Fruit fly (Drosophila melanogaster) whole organism, wandering third instar larva: ENCODE measurements around the gene CG15306.

Experiments
- Abd-B ChIP-seq: fragments of >200 bp; optimal IDR thresholded peaks from 2 replicates; lab custom pipeline; 2017; ENCODE audit warnings: missing biosample characterization, missing genetic modification characterization
- CG32264 ChIP-seq: fragments of 200-800 bp; sonication (Bioruptor generic); optimal IDR thresholded peaks from 2 replicates; lab custom pipeline; 2016; ENCODE audit warnings: missing biosample characterization, missing genetic modification characterization
- CG9705 ChIP-seq: fragments of 200-800 bp; sonication (Bioruptor generic); optimal IDR thresholded peaks from 2 replicates; lab custom pipeline; 2018; ENCODE audit warnings: missing biosample characterization, mild to moderate bottlenecking, missing genetic modification characterization
- Dfd ChIP-seq: fragments of >200 bp; optimal IDR thresholded peaks from 2 replicates; lab custom pipeline; 2017; ENCODE audit warnings: missing biosample characterization, missing genetic modification characterization
- Dif ChIP-seq: fragments of 200-275, 200-300 bp; sonication (Bioruptor generic); optimal IDR thresholded peaks from 2 replicates; lab custom pipeline; 2018; ENCODE audit warnings: missing biosample characterization, missing genetic modification characterization; ENCODE audit not compliant: partially characterized antibody
- Hnf4 ChIP-seq: fragments of 200-800 bp; sonication (Bioruptor generic); optimal IDR thresholded peaks from 2 replicates; lab custom pipeline; 2016; ENCODE audit warnings: missing biosample characterization, mild to moderate bottlenecking, missing genetic modification characterization
- Hr83 ChIP-seq: fragments of 200-300 bp; sonication (Bioruptor generic); optimal IDR thresholded peaks from 2 replicates; lab custom pipeline; 2016; ENCODE audit warnings: missing biosample characterization, mild to moderate bottlenecking, missing genetic modification characterization, moderate library complexity; ENCODE audit not compliant: poor library complexity, severe bottlenecking
- Jra ChIP-seq: sonication (Bioruptor generic); optimal IDR thresholded peaks from 2 replicates; lab custom pipeline; 2016; ENCODE audit warnings: missing biosample characterization, missing genetic modification characterization
- Mio ChIP-seq: sonication (Bioruptor generic); optimal IDR thresholded peaks from 2 replicates; lab custom pipeline; 2016; ENCODE audit warnings: missing biosample characterization, missing genetic modification characterization
- Myc ChIP-seq: fragments of >200 bp; optimal IDR thresholded peaks from 2 replicates; lab custom pipeline; 2017
- Rel ChIP-seq, 2 experiments: fragments of 200-800 bp; sonication (Bioruptor generic) in 1 of 2; optimal IDR thresholded peaks; 2 replicates in 1 of 2; 3 replicates in 1 of 2; lab custom pipeline; 2016 to 2019; ENCODE audit warnings: mild to moderate bottlenecking in 2 of 2, missing biosample characterization in 2 of 2, missing genetic modification characterization in 2 of 2, moderate library complexity in 1 of 2
- br ChIP-seq: fragments of 200-800 bp; sonication (Bioruptor generic); optimal IDR thresholded peaks from 2 replicates; lab custom pipeline; 2016; ENCODE audit warnings: missing biosample characterization, missing genetic modification characterization
- dl ChIP-seq, 2 experiments: fragments of 175-275, 200-275 bp in 1 of 2; fragments of 200-275 bp in 1 of 2; sonication (Bioruptor generic); optimal IDR thresholded peaks; lab custom pipeline; 2018; ENCODE audit warnings: mild to moderate bottlenecking in 2 of 2, missing biosample characterization in 2 of 2, missing genetic modification characterization in 2 of 2, moderate library complexity in 2 of 2; ENCODE audit not compliant: partially characterized antibody in 2 of 2, insufficient read depth in 1 of 2
- dmrt93B ChIP-seq: fragments of 200-800 bp; sonication (Bioruptor generic); optimal IDR thresholded peaks from 2 replicates; lab custom pipeline; 2018; ENCODE audit warnings: missing biosample characterization, mild to moderate bottlenecking, missing genetic modification characterization
- dsf ChIP-seq: sonication (Bioruptor generic); optimal IDR thresholded peaks from 2 replicates; lab custom pipeline; 2016; ENCODE audit warnings: missing biosample characterization, missing genetic modification characterization, borderline replicate concordance
- foxo ChIP-seq, 2 experiments: fragments of 200-800 bp; sonication (Bioruptor generic); optimal IDR thresholded peaks; 2 replicates in 1 of 2; 3 replicates in 1 of 2; lab custom pipeline; 2016 to 2017; ENCODE audit warnings: missing biosample characterization in 2 of 2, missing genetic modification characterization in 2 of 2
- h ChIP-seq: fragments of 200-800 bp; sonication (Bioruptor generic); optimal IDR thresholded peaks from 3 replicates; lab custom pipeline; 2016; ENCODE audit warnings: missing biosample characterization, mild to moderate bottlenecking, missing genetic modification characterization
- jim ChIP-seq: fragments of 175-275, 200-325 bp; sonication (Bioruptor generic); optimal IDR thresholded peaks from 2 replicates; lab custom pipeline; 2016; ENCODE audit warnings: missing biosample characterization, mild to moderate bottlenecking, missing genetic modification characterization
- lola ChIP-seq: fragments of >200 bp; optimal IDR thresholded peaks from 2 replicates; lab custom pipeline; 2017; ENCODE audit warnings: missing biosample characterization, missing genetic modification characterization
- pan ChIP-seq: fragments of >200 bp; optimal IDR thresholded peaks from 2 replicates; lab custom pipeline; 2017
- psq ChIP-seq: fragments of 200-800 bp; sonication (Bioruptor generic); optimal IDR thresholded peaks from 3 replicates; lab custom pipeline; 2017; ENCODE audit warnings: missing biosample characterization, mild to moderate bottlenecking, missing genetic modification characterization, moderate library complexity
- rgr ChIP-seq: fragments of 200-800 bp; sonication (Bioruptor generic); optimal IDR thresholded peaks from 3 replicates; lab custom pipeline; 2016; ENCODE audit warnings: missing biosample characterization, mild to moderate bottlenecking, missing genetic modification characterization
- sage ChIP-seq: fragments of 200-800 bp; sonication (Bioruptor generic); optimal IDR thresholded peaks from 2 replicates; lab custom pipeline; 2016; ENCODE audit warnings: missing biosample characterization, mild to moderate bottlenecking, missing genetic modification characterization
- sv ChIP-seq: fragments of 200-800 bp; sonication (Bioruptor generic); optimal IDR thresholded peaks from 3 replicates; lab custom pipeline; 2016; ENCODE audit warnings: missing biosample characterization, missing genetic modification characterization
- tai ChIP-seq: sonication (Bioruptor generic); optimal IDR thresholded peaks from 2 replicates; lab custom pipeline; 2016; ENCODE audit warnings: missing biosample characterization, missing genetic modification characterization
- woc ChIP-seq: sonication (Bioruptor generic); optimal IDR thresholded peaks from 2 replicates; lab custom pipeline; 2016; ENCODE audit warnings: missing biosample characterization, mild to moderate bottlenecking, missing genetic modification characterization

The CG15306 gene

DNA sequence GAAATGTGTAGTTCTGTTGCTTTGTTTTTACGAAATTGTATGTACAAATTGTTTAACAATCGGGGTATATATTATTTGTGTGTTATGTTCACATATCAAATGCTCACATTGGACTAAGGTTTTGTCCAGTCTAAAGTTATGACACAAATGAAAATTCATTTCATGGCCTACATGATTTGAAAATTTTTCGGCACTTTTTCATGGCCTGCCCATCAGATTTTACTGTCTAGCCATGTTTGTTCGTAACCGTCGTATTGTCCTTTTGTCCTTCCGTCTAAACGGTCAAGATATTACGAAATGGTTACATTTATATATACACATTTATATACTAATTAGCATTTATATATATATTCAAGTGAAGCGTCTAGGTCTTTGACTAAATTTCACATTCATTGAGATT is at the start of gene CG15306:
CG15306 (minus strand) TSS at position 101 of the 400 bp plus-strand sequence.
- TF ChIP-seq h (GFP tag; lab: Kevin White, UChicago) (no peak), Jra (no peak), Hr83 (no peak), Rel (GFP tag; optimal IDR thresholded peaks at IDR 0.05; lab: Kevin White, UChicago) (no peak), Rel (tag; optimal IDR thresholded peaks at IDR 0.05; lab: Kevin White, UChicago) (no peak), tai (GFP tag; lab: Kevin White, UChicago) (no peak), br (GFP tag; lab: Kevin White, UChicago) (no peak), woc (no peak), Hnf4 (no peak)

DNA sequence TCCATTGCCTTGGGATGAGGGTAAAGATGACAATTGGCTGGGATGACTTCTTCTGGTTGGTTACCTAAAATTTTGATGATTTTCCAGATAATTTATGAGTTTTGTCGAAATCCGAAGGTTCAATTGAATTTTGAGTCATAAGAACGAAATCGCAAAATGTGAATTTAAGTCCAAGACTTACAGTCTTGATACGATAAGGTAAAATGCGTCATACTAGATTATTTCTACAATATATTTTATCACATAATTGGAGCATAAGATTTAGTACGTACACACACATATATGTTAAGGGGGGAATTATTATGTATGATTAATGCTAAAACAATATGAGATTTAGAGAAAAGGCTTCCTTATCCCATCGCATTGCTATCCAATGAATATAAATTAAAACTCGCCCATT is 49.6 kb upstream of the CG15306 start, which contains the start of gene CG32681:
CG32681 (minus strand) TSS at position 101 of the 400 bp plus-strand sequence.
- TF ChIP-seq sage (GFP tag; lab: Kevin White, UChicago) (no peak), CG9705 (GFP tag; lab: Kevin White, UChicago) (no peak), psq (GFP tag; lab: Kevin White, UChicago) (no peak), foxo (GFP tag; optimal IDR thresholded peaks at IDR 0.05; lab: Kevin White, UChicago) (no peak), Dfd (GFP tag; lab: Kevin White, UChicago) (no peak), rgr (GFP tag; lab: Kevin White, UChicago) (no peak), sv (GFP tag; lab: Kevin White, UChicago) (no peak), Hr83 (no peak), Abd-B (GFP tag; lab: Kevin White, UChicago) (no peak)

DNA sequence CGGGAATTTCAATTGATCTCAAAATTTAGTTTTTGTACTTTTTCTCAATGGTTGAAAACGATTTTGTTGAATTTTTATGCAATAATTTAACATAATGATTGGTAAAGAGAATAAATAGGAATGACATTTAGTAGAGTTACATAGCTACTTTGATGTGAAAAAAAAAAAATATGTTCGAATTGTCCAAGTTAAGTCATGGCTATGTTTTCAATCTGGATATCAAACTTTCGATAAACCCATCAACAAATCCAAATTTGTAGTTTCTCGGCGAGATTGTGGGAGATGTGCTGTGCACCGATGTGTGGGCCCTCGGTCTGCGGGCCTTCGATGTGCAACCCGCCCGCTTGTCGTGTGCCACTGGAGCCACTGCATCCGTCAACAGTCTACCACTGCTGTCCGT is 43.6 kb upstream of the CG15306 start, which contains the start of the genes CG32686 and CG2898:
CG32686 (minus strand) TSS at position 101 of the 400 bp plus-strand sequence.
CG2898 (plus strand) TSS at position 159 of the 400 bp plus-strand sequence.
- TF ChIP-seq lola (no peak), Mio (GFP tag; lab: Kevin White, UChicago) (no peak), Hnf4 (no peak), pan (lab: Kevin White, UChicago) (no peak), woc (no peak), Abd-B (GFP tag; lab: Kevin White, UChicago) (no peak), CG32264 (GFP tag; lab: Kevin White, UChicago) (no peak), Myc (no peak), br (GFP tag; lab: Kevin White, UChicago) (no peak), CG9705 (GFP tag; lab: Kevin White, UChicago) (no peak), psq (GFP tag; lab: Kevin White, UChicago) (no peak), dmrt93B (GFP tag; lab: Kevin White, UChicago) (no peak), Rel (GFP tag; optimal IDR thresholded peaks at IDR 0.05; lab: Kevin White, UChicago) (no peak), Rel (tag; optimal IDR thresholded peaks at IDR 0.05; lab: Kevin White, UChicago) (no peak)

DNA sequence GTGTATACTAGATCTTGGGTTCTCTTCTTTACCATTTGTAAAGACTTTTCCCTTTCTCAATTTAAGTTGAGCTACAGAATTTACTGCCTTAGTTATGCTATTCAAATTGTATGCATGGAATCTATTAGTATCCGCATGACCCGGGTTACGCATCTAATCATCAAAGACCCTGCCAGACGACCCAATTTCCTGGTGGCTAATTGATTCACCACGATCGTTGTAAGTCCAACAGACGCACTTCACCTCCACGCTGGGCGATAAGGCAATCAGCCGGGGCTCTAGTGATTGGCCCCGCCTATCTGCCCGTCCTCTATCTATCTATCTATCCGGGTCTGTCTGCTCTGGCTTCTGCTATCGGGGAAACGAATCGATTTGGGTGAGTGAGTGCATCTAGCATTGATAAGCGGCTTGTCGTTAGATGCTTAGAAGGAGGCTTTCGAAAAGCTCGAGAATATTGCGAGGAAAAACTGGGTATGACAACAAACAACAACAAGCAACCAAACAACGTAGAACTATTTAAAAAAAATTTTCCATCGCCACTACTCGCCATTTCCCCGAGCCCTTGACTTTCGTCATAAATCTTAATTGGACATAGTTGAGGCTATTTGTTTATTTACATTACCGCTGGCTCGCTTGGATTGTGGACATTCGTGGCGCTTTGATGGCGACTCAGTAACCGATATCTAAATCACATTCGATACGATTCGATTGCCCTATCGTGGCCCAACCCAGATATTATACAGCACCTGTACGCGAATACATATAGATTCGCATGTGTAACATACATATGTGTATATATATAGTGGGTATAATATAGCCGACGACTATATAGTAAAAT is 38.8 kb upstream of the CG15306 start:
- TF ChIP-seq dmrt93B (GFP tag; lab: Kevin White, UChicago) (no peak), Rel (GFP tag; optimal IDR thresholded peaks at IDR 0.05; lab: Kevin White, UChicago) (no peak), Rel (tag; optimal IDR thresholded peaks at IDR 0.05; lab: Kevin White, UChicago) (no peak), dl (GFP tag; optimal IDR thresholded peaks at IDR 0.05; lab: Kevin White, UChicago; ENCODE audit: insufficient read depth in 1 of 2, partially characterized antibody in 2 of 2) (no peak), Dif (no peak), br (GFP tag; lab: Kevin White, UChicago) (no peak)
- TF ChIP-seq, all 38 proteins: peak for 0

DNA sequence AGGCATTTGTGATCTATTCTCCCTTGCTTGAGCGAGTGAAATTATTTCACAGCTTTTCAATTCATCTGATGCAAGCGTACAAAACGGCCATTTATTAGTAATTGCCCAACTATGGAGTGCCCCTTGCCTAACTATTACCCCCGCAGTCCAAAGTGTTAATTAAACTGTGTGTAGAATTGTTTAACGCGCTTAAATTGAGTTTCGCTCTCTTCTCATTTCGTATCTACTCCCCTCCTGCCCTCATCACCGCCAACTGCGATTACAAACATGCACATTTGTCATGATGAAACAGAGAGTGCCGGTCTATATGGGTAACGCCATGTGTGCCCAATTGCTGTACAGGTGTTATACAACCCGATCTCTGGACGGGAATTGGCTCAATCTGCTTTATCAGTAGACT is 38.1 kb upstream of the CG15306 start:
- TF ChIP-seq Rel (GFP tag; optimal IDR thresholded peaks at IDR 0.05; lab: Kevin White, UChicago) (no peak), Rel (tag; optimal IDR thresholded peaks at IDR 0.05; lab: Kevin White, UChicago) (no peak), Dfd (GFP tag; lab: Kevin White, UChicago) (no peak)

DNA sequence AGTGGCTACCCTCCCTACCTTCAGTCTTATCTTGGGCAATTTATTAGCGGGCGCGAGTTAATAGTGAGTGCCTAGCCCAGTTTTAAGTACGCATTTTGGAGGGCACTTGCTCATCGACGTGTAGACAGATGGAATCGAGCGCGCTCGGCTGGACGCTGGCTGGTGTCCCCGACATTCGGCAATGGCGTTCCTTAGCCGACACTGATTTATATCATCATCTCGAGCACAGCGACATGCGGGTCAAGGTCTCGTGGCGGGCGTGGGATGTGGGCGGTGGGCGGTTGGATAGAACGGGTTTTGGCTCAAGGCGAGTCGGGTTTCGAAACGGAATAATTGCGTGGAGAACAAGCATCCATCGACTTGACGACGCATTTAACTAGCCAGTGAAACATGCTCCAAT is 37.7 kb upstream of the CG15306 start:
- no peak for TF ChIP-seq dsf
- TF ChIP-seq jim (GFP tag; lab: Kevin White, UChicago) = no peak
- no peak for TF ChIP-seq foxo (GFP tag; optimal IDR thresholded peaks at IDR 0.05; lab: Kevin White, UChicago)
- TF ChIP-seq psq (GFP tag; lab: Kevin White, UChicago) = no peak
- TF ChIP-seq dmrt93B (GFP tag; lab: Kevin White, UChicago) = no peak
- TF ChIP-seq Hnf4 = no peak
- no peak for TF ChIP-seq Hr83
- TF ChIP-seq pan (lab: Kevin White, UChicago) = no peak
- no peak for TF ChIP-seq h (GFP tag; lab: Kevin White, UChicago)
